Fruit fly (Drosophila melanogaster) whole organism: Measurements from ENCODE around the gene Eig71Ei.

Experiments used
- Dll ChIP-seq: fragments of >200 bp; optimal IDR thresholded peaks from 2 replicates; lab custom pipeline; 2017
- usp ChIP-seq: fragments of >200 bp; optimal IDR thresholded peaks from 2 replicates; lab custom pipeline; 2017; ENCODE audit warnings: missing biosample characterization, missing genetic modification characterization, mixed read lengths

DNA sequence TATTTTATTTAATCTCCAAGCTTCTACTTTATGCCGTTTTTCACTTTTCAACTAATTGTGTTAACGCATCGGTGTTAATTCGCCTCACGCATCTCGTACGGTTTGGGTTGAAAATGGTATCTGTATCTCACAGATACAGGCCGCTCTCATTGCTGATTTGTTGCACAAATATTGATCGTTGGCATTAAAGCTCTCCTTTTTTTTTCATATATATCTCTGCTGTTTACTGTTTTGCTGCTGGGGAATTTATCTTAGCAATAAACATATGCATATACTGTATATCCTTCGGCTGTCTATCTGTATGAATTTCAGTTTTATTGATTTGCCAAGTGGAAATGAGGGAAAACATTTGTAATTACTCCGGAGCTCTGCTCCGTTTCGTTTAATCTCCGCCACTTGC is 26.9 kb upstream of the Eig71Ei start:
- TF ChIP-seq usp (GFP tag; lab: Kevin White, UChicago) (no peak), Dll (lab: Kevin White, UChicago) (no peak)
